Worm (Caenorhabditis elegans): ENCODE data around the gene unc-53.

- no peak for TF ChIP-seq lsy-2 (tag; optimal IDR thresholded peaks at IDR 0.05)
- TF ChIP-seq ces-1 (GFP tag; optimal IDR thresholded peaks at IDR 0.05): no peak
- TF ChIP-seq set-16 (GFP tag; IDR thresholded peaks at IDR 0.05): no peak
- TF ChIP-seq zip-11 (GFP tag; IDR thresholded peaks at IDR 0.05): no peak
Observed at ce11 chrII:11015210-11015609, 74.0 kb downstream of the unc-53 start.
